Fruit fly (Drosophila melanogaster) whole organism, embryonic: ENCODE results near the gene c12.2.

Experiments
- CG10462 ChIP-seq: fragments of 200-800 bp; sonication (Bioruptor generic); optimal IDR thresholded peaks from 2 replicates; lab custom pipeline; 2016; ENCODE audit warnings: missing biosample characterization, missing genetic modification characterization
- CG10543 ChIP-seq: fragments of 200-800 bp; sonication (Bioruptor generic); optimal IDR thresholded peaks from 3 replicates; lab custom pipeline; 2017; ENCODE audit warnings: missing biosample characterization, mild to moderate bottlenecking, missing genetic modification characterization, moderate library complexity
- CG10979 ChIP-seq: fragments of 200-800 bp; sonication (Bioruptor generic); optimal IDR thresholded peaks from 2 replicates; lab custom pipeline; 2018; ENCODE audit warnings: missing biosample characterization, mild to moderate bottlenecking, missing genetic modification characterization, moderate library complexity
- CG12299 ChIP-seq: fragments of 200-800 bp; sonication (Bioruptor generic); optimal IDR thresholded peaks from 2 replicates; lab custom pipeline; 2018; ENCODE audit warnings: missing biosample characterization, mild to moderate bottlenecking, missing genetic modification characterization
- CG1602 ChIP-seq: fragments of 200-800 bp; sonication (Bioruptor generic); optimal IDR thresholded peaks from 3 replicates; lab custom pipeline; 2016; ENCODE audit warnings: missing biosample characterization, missing genetic modification characterization
- CG17359 ChIP-seq: fragments of 200-800 bp; sonication (Bioruptor generic); optimal IDR thresholded peaks from 3 replicates; lab custom pipeline; 2018; ENCODE audit warnings: missing biosample characterization, mild to moderate bottlenecking, missing genetic modification characterization, moderate library complexity
- CG17612 ChIP-seq: fragments of 200-800 bp; sonication (Bioruptor generic); IDR thresholded peaks from 2 replicates; pipeline ENCODE4 v1.3.6; 2022; ENCODE audit warnings: missing biosample characterization, missing genetic modification characterization
- CG18619 ChIP-seq: fragments of 200-800 bp; sonication (Bioruptor generic); optimal IDR thresholded peaks from 3 replicates; lab custom pipeline; 2017; ENCODE audit warnings: missing biosample characterization, mild to moderate bottlenecking, missing genetic modification characterization
- CG2120 ChIP-seq: fragments of 200-800 bp; sonication (Bioruptor generic); optimal IDR thresholded peaks from 3 replicates; lab custom pipeline; 2016; ENCODE audit warnings: missing biosample characterization, missing genetic modification characterization
- CG2712 ChIP-seq: fragments of 200-800 bp; optimal IDR thresholded peaks from 3 replicates; lab custom pipeline; 2019; ENCODE audit warnings: missing biosample characterization, mild to moderate bottlenecking, missing genetic modification characterization, moderate library complexity
- CG30020 ChIP-seq: fragments of 200-800 bp; optimal IDR thresholded peaks from 2 replicates; lab custom pipeline; 2019; ENCODE audit warnings: missing biosample characterization, mild to moderate bottlenecking, missing genetic modification characterization, moderate library complexity
- CG4707 ChIP-seq: fragments of 200-800 bp; sonication (Bioruptor generic); optimal IDR thresholded peaks from 2 replicates; lab custom pipeline; 2018; ENCODE audit warnings: missing biosample characterization, mild to moderate bottlenecking, missing genetic modification characterization, moderate library complexity
- CG4820 ChIP-seq: fragments of 200-800 bp; sonication (Bioruptor generic); optimal IDR thresholded peaks from 3 replicates; lab custom pipeline; 2016; ENCODE audit warnings: missing biosample characterization, missing genetic modification characterization
- CG7839 ChIP-seq: fragments of 200-800 bp; sonication (Bioruptor generic); optimal IDR thresholded peaks from 3 replicates; lab custom pipeline; 2018; ENCODE audit warnings: missing biosample characterization, mild to moderate bottlenecking, missing genetic modification characterization, moderate library complexity
- CG7963 ChIP-seq: fragments of 200-800 bp; sonication (Bioruptor generic); IDR thresholded peaks from 3 replicates; pipeline ENCODE4 v1.3.6; 2022; ENCODE audit warnings: missing biosample characterization, missing genetic modification characterization; ENCODE audit not compliant: partially characterized antibody
- CG9727 ChIP-seq: fragments of 200-800 bp; sonication (Bioruptor generic); optimal IDR thresholded peaks from 3 replicates; lab custom pipeline; 2017; ENCODE audit warnings: missing biosample characterization, mild to moderate bottlenecking, missing genetic modification characterization
- CG9817 ChIP-seq: fragments of 200-800 bp; sonication (Bioruptor generic); optimal IDR thresholded peaks from 2 replicates; lab custom pipeline; 2018; ENCODE audit warnings: missing biosample characterization, mild to moderate bottlenecking, missing genetic modification characterization, moderate library complexity
- Dp ChIP-seq: fragments of 200-800 bp; sonication (Bioruptor generic); optimal IDR thresholded peaks from 2 replicates; lab custom pipeline; 2018; ENCODE audit warnings: missing biosample characterization, mild to moderate bottlenecking, missing genetic modification characterization, moderate library complexity
- Drgx ChIP-seq: fragments of 200-800 bp; sonication (Bioruptor generic); IDR thresholded peaks from 2 replicates; pipeline ENCODE4 v1.3.6; 2022; ENCODE audit warnings: missing biosample characterization, missing genetic modification characterization
- Elba2 ChIP-seq: fragments of 200-800 bp; sonication (Bioruptor generic); optimal IDR thresholded peaks from 3 replicates; lab custom pipeline; 2016; ENCODE audit warnings: missing biosample characterization, missing genetic modification characterization
- Ets65A ChIP-seq: fragments of 200-800 bp; sonication (Bioruptor generic); peaks from one replicate; lab custom pipeline; 2016; ENCODE audit warnings: missing biosample characterization, missing genetic modification characterization
- Hsf ChIP-seq: fragments of 200-800 bp; sonication (Bioruptor generic); optimal IDR thresholded peaks from 3 replicates; lab custom pipeline; 2016; ENCODE audit warnings: missing biosample characterization, missing genetic modification characterization
- Kr ChIP-seq: fragments of 200-800 bp; sonication (Bioruptor generic); optimal IDR thresholded peaks from 2 replicates; lab custom pipeline; 2017; ENCODE audit warnings: missing biosample characterization, mild to moderate bottlenecking, missing genetic modification characterization
- Lim3 ChIP-seq: fragments of 200-800 bp; sonication (Bioruptor generic); IDR thresholded peaks from 2 replicates; pipeline ENCODE4 v1.3.6; 2022; ENCODE audit warnings: missing biosample characterization, missing genetic modification characterization
- MBD-R2 ChIP-seq: fragments of 200-800 bp; sonication (Bioruptor generic); IDR thresholded peaks from 2 replicates; pipeline ENCODE4 v1.3.6; 2022; ENCODE audit warnings: missing biosample characterization, missing genetic modification characterization
- Neu2 ChIP-seq: fragments of 200-800 bp; sonication (Bioruptor generic); optimal IDR thresholded peaks from 3 replicates; lab custom pipeline; 2016; ENCODE audit warnings: missing biosample characterization, missing genetic modification characterization, borderline replicate concordance
- Nf-YC ChIP-seq: fragments of 200-800 bp; optimal IDR thresholded peaks from 3 replicates; lab custom pipeline; 2019; ENCODE audit warnings: missing biosample characterization, mild to moderate bottlenecking, missing genetic modification characterization, moderate library complexity
- Optix ChIP-seq: fragments of 200-800 bp; sonication (Bioruptor generic); IDR thresholded peaks from 3 replicates; pipeline ENCODE4 v1.3.6; 2022; ENCODE audit warnings: missing biosample characterization, missing genetic modification characterization
- Sox100B ChIP-seq: fragments of 200-800 bp; sonication (Bioruptor generic); optimal IDR thresholded peaks from 3 replicates; lab custom pipeline; 2018; ENCODE audit warnings: missing biosample characterization, mild to moderate bottlenecking, missing genetic modification characterization
- Ssrp ChIP-seq: fragments of 200-800 bp; sonication (Bioruptor generic); optimal IDR thresholded peaks from 2 replicates; lab custom pipeline; 2018; ENCODE audit warnings: missing biosample characterization, mild to moderate bottlenecking, missing genetic modification characterization, moderate library complexity
- Xbp1 ChIP-seq: fragments of 200-800 bp; sonication (Bioruptor generic); optimal IDR thresholded peaks from 3 replicates; lab custom pipeline; 2016; ENCODE audit warnings: missing biosample characterization, mild to moderate bottlenecking, missing genetic modification characterization
- ase ChIP-seq: fragments of 200-800 bp; sonication (Bioruptor generic); IDR thresholded peaks from 3 replicates; pipeline ENCODE4 v1.3.6; 2022; ENCODE audit warnings: missing biosample characterization, missing genetic modification characterization
- az2 ChIP-seq: fragments of 200-800 bp; sonication (Bioruptor generic); optimal IDR thresholded peaks from 3 replicates; lab custom pipeline; 2016; ENCODE audit warnings: missing biosample characterization, missing genetic modification characterization
- bsh ChIP-seq, 2 experiments: fragments of 200-800 bp; sonication (Bioruptor generic); optimal IDR thresholded peaks; 2 replicates each; lab custom pipeline; 2017 to 2018; ENCODE audit warnings: mild to moderate bottlenecking in 2 of 2, missing biosample characterization in 2 of 2, missing genetic modification characterization in 2 of 2, moderate library complexity in 1 of 2
- chif ChIP-seq, 2 experiments: fragments of 200-800 bp; sonication (Bioruptor generic); optimal IDR thresholded peaks; 3 replicates each; lab custom pipeline; 2016; ENCODE audit warnings: missing biosample characterization in 2 of 2, missing genetic modification characterization in 2 of 2
- corto ChIP-seq: fragments of 200-800 bp; sonication (Bioruptor generic); optimal IDR thresholded peaks from 2 replicates; lab custom pipeline; 2016; ENCODE audit warnings: missing biosample characterization, mild to moderate bottlenecking, missing genetic modification characterization, moderate library complexity
- dimm ChIP-seq: fragments of 200-800 bp; sonication (Bioruptor generic); IDR thresholded peaks from 2 replicates; pipeline ENCODE4 v1.3.6; 2022; ENCODE audit warnings: missing biosample characterization, missing genetic modification characterization
- dm ChIP-seq: fragments of 200-800 bp; sonication (Bioruptor generic); optimal IDR thresholded peaks from 3 replicates; lab custom pipeline; 2016; ENCODE audit warnings: missing biosample characterization, missing genetic modification characterization
- dmrt11E ChIP-seq: fragments of 200-800 bp; sonication (Bioruptor generic); optimal IDR thresholded peaks from 3 replicates; lab custom pipeline; 2018; ENCODE audit warnings: missing biosample characterization, mild to moderate bottlenecking, missing genetic modification characterization, moderate library complexity
- ewg ChIP-seq: fragments of 200-800 bp; sonication (Bioruptor generic); optimal IDR thresholded peaks from 3 replicates; lab custom pipeline; 2017; ENCODE audit warnings: mild to moderate bottlenecking, missing biosample characterization, missing genetic modification reagents, missing genetic modification characterization
- eyg ChIP-seq: fragments of 200-800 bp; sonication (Bioruptor generic); optimal IDR thresholded peaks from 3 replicates; lab custom pipeline; 2016; ENCODE audit warnings: missing biosample characterization, missing genetic modification characterization
- fd96Cb ChIP-seq: fragments of 200-800 bp; sonication (Bioruptor generic); optimal IDR thresholded peaks from 2 replicates; lab custom pipeline; 2018; ENCODE audit warnings: missing biosample characterization, mild to moderate bottlenecking, missing genetic modification characterization, moderate library complexity
- fu2 ChIP-seq: fragments of 200-800 bp; sonication (Bioruptor generic); optimal IDR thresholded peaks from 2 replicates; lab custom pipeline; 2016; ENCODE audit warnings: missing biosample characterization, missing genetic modification characterization
- her ChIP-seq: fragments of 200-800 bp; sonication (Bioruptor generic); optimal IDR thresholded peaks from 2 replicates; lab custom pipeline; 2016; ENCODE audit warnings: missing biosample characterization, missing genetic modification characterization
- hkb ChIP-seq, 2 experiments: fragments of 200-800 bp in 1 of 2; fragments of >200 bp in 1 of 2; sonication (Bioruptor generic) in 1 of 2; IDR thresholded peaks in 1 of 2; optimal IDR thresholded peaks in 1 of 2; 2 replicates each; pipeline versions ENCODE4 v1.3.6 to Lab custom; 2017 to 2022; ENCODE audit warnings: missing biosample characterization in 1 of 2, missing genetic modification characterization in 1 of 2
- lmd ChIP-seq: fragments of 200-800 bp; sonication (Bioruptor generic); IDR thresholded peaks from 2 replicates; pipeline ENCODE4 v1.3.6; 2022; ENCODE audit warnings: missing biosample characterization, missing genetic modification characterization
- otp ChIP-seq: fragments of 200-800 bp; sonication (Bioruptor generic); IDR thresholded peaks from 3 replicates; pipeline ENCODE4, ENCODE4 v1.3.6; 2022; ENCODE audit warnings: missing biosample characterization, missing genetic modification characterization
- pho ChIP-seq: fragments of 200-800 bp; sonication (Bioruptor generic); optimal IDR thresholded peaks from 2 replicates; lab custom pipeline; 2016; ENCODE audit warnings: missing biosample characterization, missing genetic modification characterization
- prd ChIP-seq, 3 experiments: fragments of >200 bp in 2 of 3; fragments of 200-800 bp in 1 of 3; sonication (Bioruptor generic) in 1 of 3; optimal IDR thresholded peaks in 2 of 3; IDR thresholded peaks in 1 of 3; 2 replicates in 2 of 3; 3 replicates in 1 of 3; pipeline versions ENCODE4 v1.3.6 to Lab custom; 2017 to 2022; ENCODE audit warnings: missing biosample characterization in 1 of 3, missing genetic modification characterization in 1 of 3
- vvl ChIP-seq: fragments of 200-800 bp; sonication (Bioruptor generic); IDR thresholded peaks from 2 replicates; pipeline ENCODE4 v1.3.6; 2022; ENCODE audit warnings: missing biosample characterization, missing genetic modification characterization

Gene c12.2

DNA sequence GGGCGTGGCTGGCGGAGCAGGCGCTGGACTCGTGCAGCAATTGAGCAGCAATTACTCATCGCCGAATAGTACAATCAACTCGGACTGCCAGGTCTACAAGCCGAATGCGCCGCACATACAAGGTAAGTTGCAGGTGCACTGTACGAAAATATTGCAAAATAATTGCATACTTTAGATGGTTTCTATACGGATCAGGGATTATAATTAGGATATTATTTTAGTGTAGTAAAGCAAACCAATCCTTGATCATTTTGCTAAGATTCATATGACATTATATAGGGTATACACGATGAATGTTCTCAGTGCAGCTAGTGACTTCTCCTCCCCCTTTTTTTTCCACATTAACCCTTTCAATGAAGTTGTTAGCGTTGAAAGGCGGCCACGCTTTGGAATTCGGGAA is 23.6 kb upstream of the c12.2 start (continued):
- TF ChIP-seq CG10543 (GFP tag; lab: Kevin White, UChicago) (no peak), otp (GFP tag; lab: Robert Waterston, UW) (0 out of 3 replicates have a peak, but pooled peaks have one; percentile 46), eyg (GFP tag; lab: Kevin White, UChicago) (no peak), CG18619 (no peak), chif (GFP tag; optimal IDR thresholded peaks at IDR 0.05; lab: Kevin White, UChicago) (peak in 1 of 2 experiments; percentile 29), dimm (GFP tag; lab: Robert Waterston, UW) (no peak), CG1602 (GFP tag; lab: Kevin White, UChicago) (peak; percentile 14), Sox100B (no peak), ewg (GFP tag; lab: Kevin White, UChicago) (no peak), prd (optimal IDR thresholded peaks at IDR 0.05; lab: Kevin White, UChicago) (no peak), prd (GFP tag; IDR thresholded peaks at IDR 0.05; lab: Robert Waterston, UW) (peak; percentile 59; the same call in 2 of the 3 replicates), CG4707 (GFP tag; lab: Kevin White, UChicago) (no peak), Hsf (peak; percentile 4), Lim3 (no peak), vvl (GFP tag; lab: Robert Waterston, UW) (peak; percentile 72), Optix (GFP tag; lab: Robert Waterston, UW) (no peak), Xbp1 (GFP tag; lab: Kevin White, UChicago) (peak; percentile 7), fd96Cb (tag; lab: Kevin White, UChicago) (peak; percentile 40), CG7963 (GFP tag; lab: Robert Waterston, UW) (no peak), CG30020 (no peak), Ets65A (GFP tag; lab: Kevin White, UChicago) (peak; percentile 72), CG2120 (GFP tag; lab: Kevin White, UChicago) (no peak), fu2 (GFP tag; lab: Kevin White, UChicago) (no peak), Dp (GFP tag; lab: Kevin White, UChicago) (no peak), CG2712 (tag; lab: Kevin White, UChicago) (peak; percentile 57), CG7839 (tag; lab: Kevin White, UChicago) (peak; percentile 31), MBD-R2 (no peak), CG10979 (tag; lab: Kevin White, UChicago) (peak; percentile 61), ase (GFP tag; lab: Robert Waterston, UW) (no peak), Elba2 (GFP tag; lab: Kevin White, UChicago) (no peak), CG17612 (GFP tag; lab: Robert Waterston, UW) (no peak), her (GFP tag; lab: Kevin White, UChicago) (no peak), lmd (peak; percentile 22; the same call in 1 of the 2 replicates), CG17359 (no peak), CG4820 (GFP tag; lab: Kevin White, UChicago) (peak; percentile 2), CG12299 (tag; lab: Kevin White, UChicago) (no peak), CG9727 (peak; percentile 31), Kr (GFP tag; lab: Kevin White, UChicago) (no peak), Nf-YC (tag; lab: Kevin White, UChicago) (no peak), CG9817 (no peak), pho (GFP tag; lab: Kevin White, UChicago) (no peak), hkb (optimal IDR thresholded peaks at IDR 0.05; lab: Kevin White, UChicago) (no peak), hkb (GFP tag; IDR thresholded peaks at IDR 0.05; lab: Robert Waterston, UW) (peak; percentile 32; the same call in 1 of the 2 replicates), Drgx (GFP tag; lab: Robert Waterston, UW) (no peak), az2 (peak; percentile 23), bsh (GFP tag; optimal IDR thresholded peaks at IDR 0.05; lab: Kevin White, UChicago) (peak in 1 of 2 experiments; percentile 62), Ssrp (no peak), dmrt11E (peak; percentile 61), CG10462 (GFP tag; lab: Kevin White, UChicago) (no peak), dm (no peak), Neu2 (no peak), corto (GFP tag; lab: Kevin White, UChicago) (no peak)
